Fruit fly (Drosophila melanogaster): ENCODE data around the gene CG5623.

The CG5623 gene

dm6 chr3R:15793372-15793802 lies 26.1 kb upstream of the CG5623 start, which contains the start of gene nsl1 (continued):
- TF ChIP-seq CG2120 (GFP tag; optimal IDR thresholded peaks at IDR 0.05) (peak; percentile 14), CG17359 (tag; optimal IDR thresholded peaks at IDR 0.05) (no peak), inv (GFP tag; IDR thresholded peaks at IDR 0.05; ENCODE audit: partially characterized antibody) (peak; percentile 97), Med (GFP tag) (peak; percentile 90), lab (GFP tag; optimal IDR thresholded peaks at IDR 0.05) (peak; percentile 64), crp (GFP tag; optimal IDR thresholded peaks at IDR 0.05) (peak in 1 of 2 experiments; percentile 5), mld (GFP tag; IDR thresholded peaks at IDR 0.05; ENCODE audit: partially characterized antibody) (peak; percentile 90), shn (GFP tag; optimal IDR thresholded peaks at IDR 0.05) (no peak), insv (GFP tag; optimal IDR thresholded peaks at IDR 0.05) (peak in 1 of 2 experiments; percentile 17), CG11093 (GFP tag; IDR thresholded peaks at IDR 0.05) (no peak), CG8359 (GFP tag; optimal IDR thresholded peaks at IDR 0.05; ENCODE audit: borderline replicate concordance) (no peak), h (optimal IDR thresholded peaks at IDR 0.05) (no peak), HmgD (GFP tag; optimal IDR thresholded peaks at IDR 0.05) (peak; percentile 54), CG15269 (tag; optimal IDR thresholded peaks at IDR 0.05) (peak; percentile 18), CG8281 (tag; optimal IDR thresholded peaks at IDR 0.05) (no peak), danr (GFP tag; IDR thresholded peaks at IDR 0.05) (no peak), cwo (GFP tag; optimal IDR thresholded peaks at IDR 0.05) (no peak), CG10979 (tag; optimal IDR thresholded peaks at IDR 0.05) (no peak), CG8924 (tag; optimal IDR thresholded peaks at IDR 0.05) (peak; percentile 50), lov (optimal IDR thresholded peaks at IDR 0.05) (no peak), lov (GFP tag; IDR thresholded peaks at IDR 0.05) (0 out of 3 replicates have a peak, but pooled peaks have one; percentile 5), br (optimal IDR thresholded peaks at IDR 0.05) (no peak), CG1832 (GFP tag; optimal IDR thresholded peaks at IDR 0.05) (peak; percentile 99), CG12155 (GFP tag; optimal IDR thresholded peaks at IDR 0.05) (peak; percentile 97), CG18011 (GFP tag; optimal IDR thresholded peaks at IDR 0.05) (peak; percentile 19), PHDP (tag; optimal IDR thresholded peaks at IDR 0.05) (no peak), kah (GFP tag; optimal IDR thresholded peaks at IDR 0.05) (no peak), scrt (GFP tag; optimal IDR thresholded peaks at IDR 0.05) (no peak), fd64A (GFP tag; optimal IDR thresholded peaks at IDR 0.05) (no peak), CG18262 (tag; optimal IDR thresholded peaks at IDR 0.05) (peak; percentile 37), dpn (GFP tag; optimal IDR thresholded peaks at IDR 0.05) (peak in 1 of 2 experiments; percentile 37), CG8765 (GFP tag; IDR thresholded peaks at IDR 0.05) (peak; percentile 69), CG2712 (tag; optimal IDR thresholded peaks at IDR 0.05) (peak; percentile 74), CG12299 (tag; optimal IDR thresholded peaks at IDR 0.05) (peak; percentile 19), run (tag; optimal IDR thresholded peaks at IDR 0.05) (no peak), Rfx (GFP tag; IDR thresholded peaks at IDR 0.05) (peak; percentile 56; the same call in 1 of the 2 replicates), ftz-f1 (GFP tag; optimal IDR thresholded peaks at IDR 0.05) (peak; percentile 44), Blimp-1 (GFP tag; optimal IDR thresholded peaks at IDR 0.05) (peak; percentile 26), org-1 (GFP tag; optimal IDR thresholded peaks at IDR 0.05) (no peak), trem (tag; optimal IDR thresholded peaks at IDR 0.05) (peak; percentile 96), CG4282 (GFP tag; optimal IDR thresholded peaks at IDR 0.05) (no peak), CG3838 (GFP tag; optimal IDR thresholded peaks at IDR 0.05) (no peak), Fer1 (GFP tag; optimal IDR thresholded peaks at IDR 0.05) (peak; percentile 39), D19A (tag; optimal IDR thresholded peaks at IDR 0.05) (peak; percentile 38), Hand (GFP tag; optimal IDR thresholded peaks at IDR 0.05) (no peak), CG10147 (GFP tag; optimal IDR thresholded peaks at IDR 0.05) (no peak), ara (GFP tag; IDR thresholded peaks at IDR 0.05) (peak; percentile 25; the same call in 1 of the 2 replicates), sens-2 (GFP tag; IDR thresholded peaks at IDR 0.05) (no peak), Poxn (GFP tag; IDR thresholded peaks at IDR 0.05) (no peak), CG3281 (GFP tag; optimal IDR thresholded peaks at IDR 0.05) (peak; percentile 33), CG33213 (GFP tag; optimal IDR thresholded peaks at IDR 0.05) (no peak)

Data from whole organism, embryonic.